Worm (Caenorhabditis elegans) whole organism, young adult: ENCODE results near the gene unc-24.

Experiments
- F37B4.10 ChIP-seq: fragments of 200-800 bp; sonication (Bioruptor generic); IDR thresholded peaks from 2 replicates; pipeline ENCODE4 v1.3.6; 2022; ENCODE audit warnings: missing genetic modification characterization, missing compliant biosample characterization
- F55B11.4 ChIP-seq: sonication (generic microtip); optimal IDR thresholded peaks from 2 replicates; lab custom pipeline; 2016; ENCODE audit warnings: missing compliant biosample characterization, missing genetic modification characterization, borderline replicate concordance; ENCODE audit not compliant: insufficient read depth
- F57A8.1 ChIP-seq: fragments of 200-800 bp; sonication (Bioruptor generic); optimal IDR thresholded peaks from 2 replicates; lab custom pipeline; 2018; ENCODE audit warnings: mild to moderate bottlenecking, missing genetic modification characterization, moderate library complexity, missing compliant biosample characterization
- K12H6.12 ChIP-seq: fragments of 200-800 bp; sonication (Bioruptor generic); optimal IDR thresholded peaks from 2 replicates; lab custom pipeline; 2018; ENCODE audit warnings: mild to moderate bottlenecking, missing genetic modification characterization, missing compliant biosample characterization
- Y53F4B.3 ChIP-seq: fragments of 200-800 bp; sonication (Bioruptor generic); IDR thresholded peaks from 2 replicates; pipeline ENCODE4 v1.3.6; 2022; ENCODE audit warnings: missing genetic modification reagents, missing genetic modification characterization, missing compliant biosample characterization
- Y67H2A.10 ChIP-seq: fragments of 200-800 bp; sonication (Bioruptor generic); conservative IDR thresholded peaks from 2 replicates; pipeline ENCODE4 v1.3.6; 2022; ENCODE audit warnings: missing genetic modification reagents, missing genetic modification characterization, missing compliant biosample characterization
- ama-1 ChIP-seq, 3 experiments: fragments of 150-350 bp in 1 of 3; sonication (generic microtip) in 2 of 3; optimal IDR thresholded peaks; 2 replicates each; lab custom pipeline; 2014 to 2018; ENCODE audit warnings: missing biosample characterization in 2 of 3, missing genetic modification characterization in 2 of 3, missing genetic modification reagents in 2 of 3
- atf-7 ChIP-seq: sonication (generic microtip); optimal IDR thresholded peaks from 2 replicates; lab custom pipeline; 2017; ENCODE audit warnings: mild to moderate bottlenecking, missing genetic modification characterization, missing compliant biosample characterization
- athp-1 ChIP-seq: sonication (generic microtip); optimal IDR thresholded peaks from 2 replicates; lab custom pipeline; 2017; ENCODE audit warnings: mild to moderate bottlenecking, missing genetic modification characterization, missing compliant biosample characterization
- attf-6 ChIP-seq: fragments of 200-800 bp; sonication (Bioruptor generic); IDR thresholded peaks from 2 replicates; pipeline ENCODE4 v1.3.6; 2022; ENCODE audit warnings: missing genetic modification reagents, missing genetic modification characterization, missing compliant biosample characterization
- bed-1 ChIP-seq: fragments of 200-800 bp; sonication (Bioruptor generic); IDR thresholded peaks from 2 replicates; pipeline ENCODE4 v1.3.6; 2022; ENCODE audit warnings: missing genetic modification reagents, missing genetic modification characterization, missing compliant biosample characterization
- cebp-1 ChIP-seq, 2 experiments: fragments of 200-800 bp in 1 of 2; sonication (Bioruptor generic) in 1 of 2; sonication (generic microtip) in 1 of 2; IDR thresholded peaks in 1 of 2; optimal IDR thresholded peaks in 1 of 2; 2 replicates each; pipeline versions ENCODE4 v1.3.6 to Lab custom; 2017 to 2022; ENCODE audit warnings: missing compliant biosample characterization in 2 of 2, missing genetic modification characterization in 2 of 2, mild to moderate bottlenecking in 1 of 2, missing genetic modification reagents in 1 of 2, moderate library complexity in 1 of 2
- cebp-2 ChIP-seq: fragments of 200-800 bp; sonication (Bioruptor generic); IDR thresholded peaks from 2 replicates; pipeline ENCODE4 v1.3.6; 2022; ENCODE audit warnings: missing genetic modification characterization, missing compliant biosample characterization
- ceh-79 ChIP-seq: sonication (generic microtip); optimal IDR thresholded peaks from 2 replicates; lab custom pipeline; 2017; ENCODE audit warnings: mild to moderate bottlenecking, missing genetic modification characterization, missing compliant biosample characterization
- chd-7 ChIP-seq: sonication (generic microtip); optimal IDR thresholded peaks from 2 replicates; lab custom pipeline; 2016; ENCODE audit warnings: mild to moderate bottlenecking, missing genetic modification characterization, moderate library complexity, missing compliant biosample characterization
- dox-1 ChIP-seq: fragments of 200-800 bp; sonication (Bioruptor generic); IDR thresholded peaks from 2 replicates; pipeline ENCODE4 v1.3.6; 2022; ENCODE audit warnings: missing genetic modification reagents, missing genetic modification characterization, missing compliant biosample characterization
- dpff-1 ChIP-seq: sonication (generic microtip); optimal IDR thresholded peaks from 2 replicates; lab custom pipeline; 2017; ENCODE audit warnings: mild to moderate bottlenecking, missing genetic modification characterization, missing compliant biosample characterization
- efl-1 ChIP-seq: fragments of 150-350 bp; optimal IDR thresholded peaks from 2 replicates; lab custom pipeline; 2014; ENCODE audit warnings: missing biosample characterization, missing genetic modification reagents, missing genetic modification characterization
- egl-44 ChIP-seq: fragments of 200-800 bp; sonication (Bioruptor generic); IDR thresholded peaks from 2 replicates; pipeline ENCODE4 v1.3.6; 2022; ENCODE audit warnings: missing genetic modification reagents, missing genetic modification characterization, missing compliant biosample characterization
- ekl-4 ChIP-seq: fragments of 200-800 bp; sonication (Bioruptor generic); IDR thresholded peaks from 2 replicates; pipeline ENCODE4 v1.3.6; 2022; ENCODE audit warnings: missing genetic modification reagents, missing genetic modification characterization, missing compliant biosample characterization
- hlh-26 ChIP-seq: fragments of 200-800 bp; sonication (Bioruptor generic); conservative IDR thresholded peaks from 2 replicates; pipeline ENCODE4 v1.3.6; 2022; ENCODE audit warnings: missing genetic modification reagents, missing genetic modification characterization, missing compliant biosample characterization
- hmg-1.2 ChIP-seq: fragments of 200-800 bp; sonication (Bioruptor generic); IDR thresholded peaks from 2 replicates; pipeline ENCODE4 v1.3.6; 2022; ENCODE audit warnings: missing genetic modification reagents, missing genetic modification characterization, missing compliant biosample characterization
- hmg-20 ChIP-seq: fragments of 200-800 bp; sonication (Bioruptor generic); IDR thresholded peaks from 2 replicates; pipeline ENCODE4 v1.3.6; 2022; ENCODE audit warnings: missing genetic modification reagents, missing genetic modification characterization, missing compliant biosample characterization
- hsf-1 ChIP-seq: fragments of 200-800 bp; sonication (Bioruptor generic); IDR thresholded peaks from 2 replicates; pipeline ENCODE4 v1.3.6; 2022; ENCODE audit warnings: missing genetic modification reagents, missing genetic modification characterization, missing compliant biosample characterization
- let-607 ChIP-seq, 2 experiments: fragments of 200-800 bp in 1 of 2; sonication (Bioruptor generic) in 1 of 2; sonication (generic microtip) in 1 of 2; optimal IDR thresholded peaks; 2 replicates each; lab custom pipeline; 2016 to 2018; ENCODE audit warnings: mild to moderate bottlenecking in 2 of 2, missing compliant biosample characterization in 2 of 2, missing genetic modification characterization in 2 of 2, moderate library complexity in 2 of 2, missing genotype in 1 of 2
- lin-26 ChIP-seq: fragments of 200-800 bp; sonication (Bioruptor generic); IDR thresholded peaks from 2 replicates; pipeline ENCODE4 v1.3.6; 2022; ENCODE audit warnings: missing genetic modification reagents, missing genetic modification characterization, missing compliant biosample characterization
- lin-54 ChIP-seq: fragments of 200-800 bp; sonication (Bioruptor generic); optimal IDR thresholded peaks from 2 replicates; lab custom pipeline; 2018; ENCODE audit warnings: mild to moderate bottlenecking, missing genetic modification characterization, missing compliant biosample characterization
- lsl-1 ChIP-seq: fragments of 200-800 bp; sonication (Bioruptor generic); optimal IDR thresholded peaks from 2 replicates; lab custom pipeline; 2018; ENCODE audit warnings: mild to moderate bottlenecking, missing genetic modification characterization, moderate library complexity, missing compliant biosample characterization
- lsy-27 ChIP-seq: sonication (generic microtip); optimal IDR thresholded peaks from 2 replicates; lab custom pipeline; 2017; ENCODE audit warnings: missing genetic modification characterization, mild to moderate bottlenecking, missing compliant biosample characterization, antibody characterized with exemption, missing genotype, borderline replicate concordance; ENCODE audit not compliant: insufficient read depth
- mcd-1 ChIP-seq: fragments of 200-800 bp; sonication (Bioruptor generic); IDR thresholded peaks from 2 replicates; pipeline ENCODE4 v1.3.6; 2022; ENCODE audit warnings: missing genetic modification reagents, missing genetic modification characterization, missing compliant biosample characterization
- nhr-120 ChIP-seq: fragments of 200-800 bp; sonication (Bioruptor generic); IDR thresholded peaks from 2 replicates; pipeline ENCODE4 v1.3.6; 2022; ENCODE audit warnings: missing genetic modification characterization, missing compliant biosample characterization
- snpc-4 ChIP-seq, 5 experiments: fragments of 150-350 bp in 1 of 5; sonication (generic microtip) in 4 of 5; optimal IDR thresholded peaks; 2 replicates each; lab custom pipeline; 2014 to 2018; ENCODE audit warnings: missing genetic modification characterization in 5 of 5, missing biosample characterization in 3 of 5, antibody characterized with exemption in 2 of 5, mild to moderate bottlenecking in 2 of 5, missing compliant biosample characterization in 2 of 5, missing genotype in 2 of 5, moderate library complexity in 2 of 5, missing genetic modification reagents in 1 of 5
- tbp1 ChIP-seq: fragments of 200-800 bp; sonication (Bioruptor generic); optimal IDR thresholded peaks from 2 replicates; lab custom pipeline; 2018; ENCODE audit warnings: mild to moderate bottlenecking, missing genetic modification characterization, missing compliant biosample characterization
- zfh-2 ChIP-seq: fragments of 200-800 bp; sonication (Bioruptor generic); conservative IDR thresholded peaks from 2 replicates; pipeline ENCODE4 v1.3.6; 2022; ENCODE audit warnings: missing genetic modification reagents, missing genetic modification characterization, missing compliant biosample characterization
- ztf-26 ChIP-seq: sonication (generic microtip); optimal IDR thresholded peaks from 2 replicates; lab custom pipeline; 2017; ENCODE audit warnings: missing genetic modification characterization, missing compliant biosample characterization
- ztf-6 ChIP-seq: fragments of 200-800 bp; sonication (Bioruptor generic); IDR thresholded peaks from 2 replicates; pipeline ENCODE4 v1.3.6; 2022; ENCODE audit warnings: missing genetic modification reagents, missing genetic modification characterization, missing compliant biosample characterization

The unc-24 gene

DNA sequence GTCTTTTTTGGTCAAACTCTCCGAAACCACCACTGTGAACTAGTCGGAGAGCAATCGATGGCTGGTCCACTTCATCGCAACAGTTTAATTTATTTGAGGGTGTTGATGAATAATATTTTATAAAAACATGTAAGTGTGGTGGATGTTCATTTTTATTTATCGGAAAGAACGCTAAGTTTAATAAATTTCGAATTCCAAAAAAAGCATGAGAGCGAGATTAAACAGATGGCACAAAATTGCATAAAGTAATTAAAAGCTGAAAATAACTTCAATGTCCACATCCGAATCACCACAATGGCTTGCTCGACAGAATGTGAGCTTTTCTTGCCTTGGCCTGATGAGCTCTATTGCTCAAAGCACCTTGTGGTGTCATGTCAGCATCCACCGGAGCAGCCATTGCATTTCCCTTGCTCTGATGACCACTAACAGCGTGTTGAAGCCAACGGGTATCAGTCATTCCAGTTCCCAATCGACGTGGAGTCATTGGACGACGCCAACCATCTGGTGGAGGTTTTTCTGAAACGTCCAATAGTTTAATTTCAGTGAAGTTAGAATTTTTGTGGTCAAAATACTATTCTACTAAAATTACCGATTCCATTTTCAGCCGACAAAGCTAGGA is 4.2 kb downstream of the unc-24 start (continued):
- no peak for TF ChIP-seq hlh-26 (GFP tag; lab: Robert Waterston, UW)
- TF ChIP-seq mcd-1 (GFP tag; lab: Robert Waterston, UW): no peak; the same call in 1 of the 2 replicates
- TF ChIP-seq lin-26 (GFP tag; lab: Robert Waterston, UW): no peak
- no peak for TF ChIP-seq zfh-2 (GFP tag; lab: Robert Waterston, UW)
- peak; percentile 19 for TF ChIP-seq ceh-79 (tag; lab: Kevin White, UChicago)
- no peak for TF ChIP-seq K12H6.12 (tag; lab: Kevin White, UChicago)
- TF ChIP-seq Y53F4B.3 (GFP tag; lab: Robert Waterston, UW): no peak
- no peak for TF ChIP-seq Y67H2A.10
- TF ChIP-seq tbp1 (GFP tag; lab: Kevin White, UChicago): no peak
- no peak for TF ChIP-seq let-607 (tag; optimal IDR thresholded peaks at IDR 0.05; lab: Kevin White, UChicago)
- TF ChIP-seq nhr-120 (GFP tag; lab: Robert Waterston, UW): no peak
- TF ChIP-seq ztf-26 (tag; lab: Kevin White, UChicago): peak; percentile 23
- no peak for TF ChIP-seq cebp-1 (GFP tag; IDR thresholded peaks at IDR 0.05; lab: Robert Waterston, UW)
- peak; percentile 50 for TF ChIP-seq cebp-1 (tag; optimal IDR thresholded peaks at IDR 0.05; lab: Kevin White, UChicago)
- no peak; the same call in 1 of the 2 replicates for TF ChIP-seq egl-44
- TF ChIP-seq, all 124 proteins: peak for 37

DNA sequence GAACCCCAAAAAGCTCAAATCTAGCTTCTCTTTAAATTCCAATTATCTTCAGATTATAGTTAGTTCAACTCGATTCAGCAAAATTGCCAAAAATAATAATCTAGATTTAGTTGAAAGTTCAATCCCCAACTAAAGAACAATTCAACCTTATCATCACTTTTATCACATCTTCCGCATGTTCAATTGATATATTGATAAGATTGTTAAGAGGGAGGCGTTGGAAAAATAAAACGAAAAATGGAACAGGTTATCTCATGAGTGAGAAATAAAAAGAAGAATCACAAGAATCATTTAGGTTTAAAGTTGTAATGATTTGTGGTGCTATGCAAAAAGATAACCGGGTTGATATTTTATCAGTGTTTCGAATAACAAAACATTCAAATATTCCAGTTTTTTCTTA is 6.1 kb downstream of the unc-24 start:
- TF ChIP-seq cebp-2 (no peak), chd-7 (tag; lab: Kevin White, UChicago) (no peak), efl-1 (GFP tag; lab: Kevin White, UChicago) (no peak), let-607 (tag; optimal IDR thresholded peaks at IDR 0.05; lab: Kevin White, UChicago) (no peak), nhr-120 (GFP tag; lab: Robert Waterston, UW) (no peak)
- TF ChIP-seq, all 124 proteins: peak for 0

DNA sequence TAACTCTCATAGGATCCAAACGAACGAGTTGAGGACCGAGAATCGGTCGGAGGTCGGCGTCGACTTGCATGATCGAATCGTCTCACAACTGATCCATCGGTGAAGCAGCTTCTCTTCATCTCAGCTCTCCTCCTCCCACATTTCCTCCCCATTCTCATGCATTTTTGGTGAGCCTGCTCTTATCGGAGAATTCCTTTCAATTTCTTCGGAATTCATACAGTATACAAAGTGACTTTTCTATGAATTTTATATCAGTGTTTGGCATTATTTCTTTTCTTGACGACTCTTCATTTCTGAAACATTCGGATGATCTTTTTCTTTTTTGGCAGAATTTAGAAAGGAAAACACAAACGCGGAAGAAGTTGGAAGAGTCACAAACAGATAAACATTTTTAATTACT is 7.4 kb downstream of the unc-24 start, which contains the start of gene mec-17:
Gene mec-17, minus strand, starts transcription at position 101 of the 400 bp plus-strand sequence.
- TF ChIP-seq dox-1 (no peak), F57A8.1 (GFP tag; lab: Kevin White, UChicago) (no peak), F37B4.10 (GFP tag; lab: Robert Waterston, UW) (no peak), athp-1 (tag; lab: Kevin White, UChicago) (no peak)

DNA sequence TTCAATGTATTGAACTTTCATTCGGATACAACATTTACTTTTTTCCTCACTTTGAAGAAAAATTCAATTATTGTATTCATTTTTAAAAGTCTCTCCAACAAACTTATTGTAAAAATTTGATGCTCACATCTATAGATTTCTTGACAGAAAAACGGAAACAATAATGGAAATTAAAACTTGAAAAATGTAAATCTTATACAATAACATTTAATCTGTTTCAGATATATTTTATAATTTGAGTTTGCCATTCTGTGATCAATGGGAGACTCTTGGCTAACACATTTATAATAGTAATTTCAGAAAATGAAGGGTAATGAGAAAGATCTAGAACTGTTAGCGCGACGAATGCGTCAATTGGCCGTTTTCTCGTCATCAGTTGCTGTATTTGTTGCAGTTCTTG is 8.7 kb downstream of the unc-24 start, which contains the start of gene col-115:
Gene col-115, plus strand, starts transcription at position 301 of the 400 bp plus-strand sequence.
- TF ChIP-seq ztf-6 (GFP tag; lab: Robert Waterston, UW) (no peak), dpff-1 (tag; lab: Kevin White, UChicago) (no peak), hmg-20 (no peak), bed-1 (no peak), lsy-27 (tag; lab: Kevin White, UChicago) (no peak), lin-54 (no peak), attf-6 (no peak), snpc-4 (GFP tag; optimal IDR thresholded peaks at IDR 0.05; lab: Kevin White, UChicago) (no peak), snpc-4 (tag; optimal IDR thresholded peaks at IDR 0.05; lab: Kevin White, UChicago) (no peak), F55B11.4 (tag; lab: Kevin White, UChicago) (no peak), ama-1 (optimal IDR thresholded peaks at IDR 0.05; lab: Kevin White, UChicago) (no peak), ama-1 (GFP tag; optimal IDR thresholded peaks at IDR 0.05; lab: Kevin White, UChicago) (no peak), atf-7 (tag; lab: Kevin White, UChicago) (no peak), lsl-1 (GFP tag; lab: Kevin White, UChicago) (no peak), hsf-1 (no peak), hmg-1.2 (no peak), ztf-26 (tag; lab: Kevin White, UChicago) (no peak), ekl-4 (GFP tag; lab: Robert Waterston, UW) (no peak)
